Fruit fly (Drosophila melanogaster) whole organism, embryonic: ENCODE measurements around the gene Irbp18.

Experiments
- B-H2 ChIP-seq: fragments of 200-800 bp; sonication (Bioruptor generic); optimal IDR thresholded peaks from 2 replicates; lab custom pipeline; 2018; ENCODE audit warnings: missing biosample characterization, mild to moderate bottlenecking, missing genetic modification characterization
- Bgb ChIP-seq: fragments of 200-800 bp; sonication (Bioruptor generic); IDR thresholded peaks from 2 replicates; pipeline ENCODE4 v1.3.6; 2022; ENCODE audit warnings: missing biosample characterization, missing genetic modification characterization; ENCODE audit not compliant: partially characterized antibody
- CG11560 ChIP-seq: fragments of 200-800 bp; sonication (Bioruptor generic); IDR thresholded peaks from 3 replicates; pipeline ENCODE4 v1.3.6; 2022; ENCODE audit warnings: missing biosample characterization, missing genetic modification characterization
- CG12769 ChIP-seq: fragments of 200-800 bp; sonication (Bioruptor generic); optimal IDR thresholded peaks from 2 replicates; lab custom pipeline; 2019; ENCODE audit warnings: missing biosample characterization, mild to moderate bottlenecking, missing genetic modification characterization, moderate library complexity
- CG13775 ChIP-seq: fragments of 200-800 bp; sonication (Bioruptor generic); optimal IDR thresholded peaks from 3 replicates; lab custom pipeline; 2017; ENCODE audit warnings: missing biosample characterization, mild to moderate bottlenecking, missing genetic modification characterization
- CG15011 ChIP-seq: fragments of 200-800 bp; sonication (Bioruptor generic); optimal IDR thresholded peaks from 3 replicates; lab custom pipeline; 2018; ENCODE audit warnings: missing biosample characterization, mild to moderate bottlenecking, missing genetic modification characterization
- CG16813 ChIP-seq: fragments of 200-800 bp; sonication (Bioruptor generic); IDR thresholded peaks from 3 replicates; pipeline ENCODE4 v1.3.6; 2022; ENCODE audit warnings: missing biosample characterization, missing genetic modification characterization; ENCODE audit not compliant: partially characterized antibody
- CG17328 ChIP-seq: fragments of 200-800 bp; sonication (Bioruptor generic); IDR thresholded peaks from 2 replicates; pipeline ENCODE4 v1.3.6; 2022; ENCODE audit warnings: missing biosample characterization, missing genetic modification characterization
- CG17802 ChIP-seq: fragments of 200-800 bp; sonication (Bioruptor generic); optimal IDR thresholded peaks from 2 replicates; lab custom pipeline; 2018; ENCODE audit warnings: missing biosample characterization, mild to moderate bottlenecking, missing genetic modification characterization, moderate library complexity
- CG2120 ChIP-seq: fragments of 200-800 bp; sonication (Bioruptor generic); optimal IDR thresholded peaks from 3 replicates; lab custom pipeline; 2016; ENCODE audit warnings: missing biosample characterization, missing genetic modification characterization
- CG9215 ChIP-seq: fragments of 200-800 bp; sonication (Bioruptor generic); IDR thresholded peaks from 2 replicates; pipeline ENCODE4 v1.3.6; 2022; ENCODE audit warnings: missing biosample characterization, missing genetic modification characterization
- CG9797 ChIP-seq: fragments of 200-800 bp; sonication (Bioruptor generic); optimal IDR thresholded peaks from 3 replicates; lab custom pipeline; 2018; ENCODE audit warnings: missing biosample characterization, mild to moderate bottlenecking, missing genetic modification characterization
- Elba2 ChIP-seq: fragments of 200-800 bp; sonication (Bioruptor generic); optimal IDR thresholded peaks from 3 replicates; lab custom pipeline; 2016; ENCODE audit warnings: missing biosample characterization, missing genetic modification characterization
- Gsc ChIP-seq: fragments of 200-800 bp; sonication (Bioruptor generic); IDR thresholded peaks from 2 replicates; pipeline ENCODE4 v1.3.6; 2022; ENCODE audit warnings: missing biosample characterization, missing genetic modification characterization
- Hey ChIP-seq: fragments of 200-800 bp; sonication (Bioruptor generic); optimal IDR thresholded peaks from 3 replicates; lab custom pipeline; 2018; ENCODE audit warnings: missing biosample characterization, mild to moderate bottlenecking, missing genetic modification characterization
- Hr78 ChIP-seq, 2 experiments: fragments of 200-800 bp in 1 of 2; fragments of >200 bp in 1 of 2; sonication (Bioruptor generic) in 1 of 2; optimal IDR thresholded peaks; 2 replicates each; lab custom pipeline; 2017 to 2019; ENCODE audit warnings: missing biosample characterization in 2 of 2, missing genetic modification characterization in 2 of 2, mild to moderate bottlenecking in 1 of 2, moderate library complexity in 1 of 2
- MBD-R2 ChIP-seq: fragments of 200-800 bp; sonication (Bioruptor generic); IDR thresholded peaks from 2 replicates; pipeline ENCODE4 v1.3.6; 2022; ENCODE audit warnings: missing biosample characterization, missing genetic modification characterization
- Nf-YB ChIP-seq: fragments of 200-800 bp; sonication (Bioruptor generic); optimal IDR thresholded peaks from 3 replicates; lab custom pipeline; 2019; ENCODE audit warnings: missing biosample characterization, mild to moderate bottlenecking, missing genetic modification characterization, moderate library complexity
- Pdp1 ChIP-seq, 2 experiments: fragments of 200-800 bp; sonication (Bioruptor generic); optimal IDR thresholded peaks; 3 replicates each; lab custom pipeline; 2016; ENCODE audit warnings: missing biosample characterization in 2 of 2, missing genetic modification characterization in 2 of 2, mild to moderate bottlenecking in 1 of 2, moderate library complexity in 1 of 2
- Poxn ChIP-seq: fragments of 200-800 bp; sonication (Bioruptor generic); IDR thresholded peaks from 2 replicates; pipeline ENCODE4 v1.3.6; 2022; ENCODE audit warnings: missing biosample characterization, missing genetic modification characterization
- Sox102F ChIP-seq: fragments of 200-800 bp; sonication (Bioruptor generic); optimal IDR thresholded peaks from 2 replicates; lab custom pipeline; 2018; ENCODE audit warnings: missing biosample characterization, mild to moderate bottlenecking, missing genetic modification characterization, moderate library complexity
- al ChIP-seq: fragments of 200-800 bp; sonication (Bioruptor generic); IDR thresholded peaks from 2 replicates; pipeline ENCODE4 v1.3.6; 2022; ENCODE audit warnings: missing biosample characterization, missing genetic modification characterization
- ap ChIP-seq: fragments of 200-800 bp; sonication (Bioruptor generic); IDR thresholded peaks from 2 replicates; pipeline ENCODE4 v1.3.6; 2022; ENCODE audit warnings: missing biosample characterization, missing genetic modification characterization
- bbx ChIP-seq: fragments of 200-800 bp; sonication (Bioruptor generic); IDR thresholded peaks from 2 replicates; pipeline ENCODE4 v1.3.6; 2022; ENCODE audit warnings: missing biosample characterization, missing genetic modification characterization; ENCODE audit not compliant: partially characterized antibody
- chinmo ChIP-seq: fragments of 200-800 bp; sonication (Bioruptor generic); IDR thresholded peaks from 4 replicates; pipeline ENCODE4 v1.3.6; 2022; ENCODE audit warnings: missing biosample characterization, missing genetic modification characterization; ENCODE audit not compliant: partially characterized antibody
- cwo ChIP-seq: fragments of 200-800 bp; sonication (Bioruptor generic); optimal IDR thresholded peaks from 3 replicates; lab custom pipeline; 2017; ENCODE audit warnings: missing biosample characterization, missing genetic modification characterization, mild to moderate bottlenecking, moderate library complexity, missing genetic modification reagents
- dm ChIP-seq: fragments of 200-800 bp; sonication (Bioruptor generic); optimal IDR thresholded peaks from 3 replicates; lab custom pipeline; 2016; ENCODE audit warnings: missing biosample characterization, missing genetic modification characterization
- mam ChIP-seq: fragments of 200-800 bp; sonication (Bioruptor generic); optimal IDR thresholded peaks from 3 replicates; lab custom pipeline; 2016; ENCODE audit warnings: missing biosample characterization, missing genetic modification characterization
- nmo ChIP-seq: fragments of 200-800 bp; sonication (Bioruptor generic); optimal IDR thresholded peaks from 2 replicates; lab custom pipeline; 2018; ENCODE audit warnings: missing biosample characterization, mild to moderate bottlenecking, missing genetic modification characterization, moderate library complexity
- nom ChIP-seq: fragments of 200-800 bp; sonication (Bioruptor generic); optimal IDR thresholded peaks from 2 replicates; lab custom pipeline; 2017; ENCODE audit warnings: missing biosample characterization, missing genetic modification characterization, mild to moderate bottlenecking, moderate library complexity, missing genetic modification reagents
- p53 ChIP-seq: fragments of 200-800 bp; sonication (Bioruptor generic); optimal IDR thresholded peaks from 2 replicates; lab custom pipeline; 2016; ENCODE audit warnings: missing biosample characterization, missing genetic modification characterization
- pros ChIP-seq: fragments of 200-800 bp; sonication (Bioruptor generic); optimal IDR thresholded peaks from 3 replicates; lab custom pipeline; 2019; ENCODE audit warnings: missing biosample characterization, mild to moderate bottlenecking, missing genetic modification characterization, moderate library complexity
- sd ChIP-seq: fragments of 200-800 bp; sonication (Bioruptor generic); optimal IDR thresholded peaks from 3 replicates; lab custom pipeline; 2018; ENCODE audit warnings: missing biosample characterization, mild to moderate bottlenecking, missing genetic modification characterization, moderate library complexity
- so ChIP-seq: fragments of 200-800 bp; sonication (Bioruptor generic); IDR thresholded peaks from 3 replicates; pipeline ENCODE4 v1.3.6; 2022; ENCODE audit warnings: missing biosample characterization, missing genetic modification characterization
- sr ChIP-seq: fragments of 200-800 bp; sonication (Bioruptor generic); IDR thresholded peaks from 3 replicates; pipeline ENCODE4 v1.3.6; 2022; ENCODE audit warnings: missing biosample characterization, missing genetic modification characterization
- tup ChIP-seq: fragments of 200-800 bp; sonication (Bioruptor generic); optimal IDR thresholded peaks from 2 replicates; lab custom pipeline; 2016; ENCODE audit warnings: missing biosample characterization, mild to moderate bottlenecking, missing genetic modification characterization, moderate library complexity
- unpg ChIP-seq: fragments of 200-800 bp; sonication (Bioruptor generic); optimal IDR thresholded peaks from 3 replicates; lab custom pipeline; 2018; ENCODE audit warnings: missing biosample characterization, mild to moderate bottlenecking, missing genetic modification characterization, moderate library complexity
- vfl ChIP-seq: fragments of 200-800 bp; sonication (Bioruptor generic); optimal IDR thresholded peaks from 2 replicates; lab custom pipeline; 2016; ENCODE audit warnings: missing biosample characterization, missing genetic modification characterization
- yki ChIP-seq: fragments of >200 bp; optimal IDR thresholded peaks from 3 replicates; lab custom pipeline; 2018

Gene Irbp18

DNA sequence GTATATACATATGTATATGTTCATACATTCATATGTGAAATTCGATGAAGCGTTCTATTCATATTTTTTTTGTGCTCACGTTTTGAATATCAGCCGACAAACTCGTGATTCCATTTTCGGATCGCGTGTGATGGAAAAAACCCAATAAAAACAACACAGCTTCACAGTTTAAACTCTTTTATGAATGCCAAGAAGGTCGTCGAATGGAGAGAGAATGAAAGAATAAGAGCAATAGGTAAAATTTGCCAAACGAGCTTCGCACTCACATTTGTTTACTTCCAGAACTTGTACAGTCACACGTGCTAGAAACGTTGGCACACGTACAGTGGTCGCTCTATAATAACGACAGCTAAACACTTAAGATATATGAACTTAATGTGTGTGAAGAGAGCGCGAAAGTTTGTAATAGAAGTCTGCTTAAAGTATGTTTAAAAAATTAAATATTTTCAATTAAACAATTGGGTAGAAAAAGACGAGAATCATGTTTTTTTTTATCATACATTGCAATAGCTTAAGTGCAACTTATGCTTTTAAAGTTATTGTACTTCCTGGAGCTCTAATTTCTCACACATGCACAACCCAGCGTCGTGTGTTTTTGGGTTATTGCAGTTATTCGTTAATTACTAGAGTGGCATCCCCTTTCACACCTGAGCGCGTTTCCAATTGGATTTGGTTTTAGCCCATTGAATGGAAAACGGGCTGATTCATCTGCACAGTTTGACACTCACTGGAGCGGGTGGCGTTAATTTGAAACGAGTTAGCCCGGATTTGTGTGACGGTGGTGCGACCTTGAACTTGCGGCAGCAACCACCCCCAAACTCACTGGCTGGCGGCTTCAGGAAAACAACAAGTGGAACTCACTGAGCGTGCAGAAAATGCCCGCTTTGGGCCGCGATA is 27.9 kb upstream of the Irbp18 start (continued):
- TF ChIP-seq CG17802 (tag; lab: Kevin White, UChicago) (no peak), p53 (GFP tag; lab: Kevin White, UChicago) (no peak), unpg (GFP tag; lab: Kevin White, UChicago) (no peak), CG2120 (GFP tag; lab: Kevin White, UChicago) (peak; percentile 58), ap (no peak), tup (GFP tag; lab: Kevin White, UChicago) (no peak), CG13775 (GFP tag; lab: Kevin White, UChicago) (no peak), B-H2 (no peak), Nf-YB (GFP tag; lab: Kevin White, UChicago) (no peak), Elba2 (GFP tag; lab: Kevin White, UChicago) (peak; percentile 54), nmo (GFP tag; lab: Kevin White, UChicago) (peak; percentile 19), sr (no peak), dm (GFP tag; lab: Kevin White, UChicago) (no peak), al (no peak), Gsc (no peak), CG11560 (tag; lab: Robert Waterston, UW) (no peak), vfl (GFP tag; lab: Kevin White, UChicago) (no peak), pros (GFP tag; lab: Kevin White, UChicago) (no peak), cwo (GFP tag; lab: Kevin White, UChicago) (peak; percentile 96), Poxn (GFP tag; lab: Robert Waterston, UW) (no peak), CG16813 (GFP tag; lab: Robert Waterston, UW) (no peak)

DNA sequence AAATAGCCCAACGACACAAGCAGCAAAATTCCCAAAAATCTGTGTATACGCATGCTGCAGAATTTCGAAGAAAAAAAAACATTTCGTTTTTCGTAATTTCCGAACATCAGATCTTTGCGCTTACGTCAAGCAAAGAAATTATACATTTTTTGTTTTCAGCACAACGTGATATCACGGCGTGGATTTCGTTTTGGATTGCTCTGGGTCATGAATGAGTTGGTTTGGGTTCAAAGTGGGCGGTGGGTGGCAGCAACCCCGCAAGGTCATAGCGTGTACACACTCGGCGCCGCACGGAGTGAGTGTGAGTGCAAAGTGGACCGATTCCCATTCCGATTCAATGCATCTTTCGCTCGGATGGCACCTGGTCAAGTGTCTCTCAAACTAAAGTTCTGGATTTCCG is 26.9 kb upstream of the Irbp18 start:
- TF ChIP-seq mam (GFP tag; lab: Kevin White, UChicago) (no peak), yki (no peak), CG9215 (GFP tag; lab: Robert Waterston, UW) (no peak), CG15011 (GFP tag; lab: Kevin White, UChicago) (no peak), Bgb (0 out of 2 replicates have a peak, but pooled peaks have one; percentile 11), CG12769 (tag; lab: Kevin White, UChicago) (peak; percentile 43), so (GFP tag; lab: Robert Waterston, UW) (peak; percentile 71; the same call in 2 of the 3 replicates), vfl (GFP tag; lab: Kevin White, UChicago) (no peak), sd (tag; lab: Kevin White, UChicago) (peak; percentile 57), CG9797 (GFP tag; lab: Kevin White, UChicago) (no peak), Hey (no peak), Hr78 (GFP tag; optimal IDR thresholded peaks at IDR 0.05; lab: Kevin White, UChicago) (peak in 1 of 2 experiments; percentile 20), bbx (GFP tag; lab: Robert Waterston, UW) (no peak), Sox102F (GFP tag; lab: Kevin White, UChicago) (no peak), CG17328 (GFP tag; lab: Robert Waterston, UW) (no peak), nom (GFP tag; lab: Kevin White, UChicago) (no peak), Pdp1 (GFP tag; optimal IDR thresholded peaks at IDR 0.05; lab: Kevin White, UChicago) (peak in 1 of 2 experiments; percentile 11), MBD-R2 (GFP tag; lab: Robert Waterston, UW) (no peak), chinmo (0 out of 4 replicates have a peak, but pooled peaks have one; percentile 28), CG17802 (tag; lab: Kevin White, UChicago) (no peak)
